Fruit fly (Drosophila melanogaster): Measurements from ENCODE around the gene slp2.

slp2 gene

DNA sequence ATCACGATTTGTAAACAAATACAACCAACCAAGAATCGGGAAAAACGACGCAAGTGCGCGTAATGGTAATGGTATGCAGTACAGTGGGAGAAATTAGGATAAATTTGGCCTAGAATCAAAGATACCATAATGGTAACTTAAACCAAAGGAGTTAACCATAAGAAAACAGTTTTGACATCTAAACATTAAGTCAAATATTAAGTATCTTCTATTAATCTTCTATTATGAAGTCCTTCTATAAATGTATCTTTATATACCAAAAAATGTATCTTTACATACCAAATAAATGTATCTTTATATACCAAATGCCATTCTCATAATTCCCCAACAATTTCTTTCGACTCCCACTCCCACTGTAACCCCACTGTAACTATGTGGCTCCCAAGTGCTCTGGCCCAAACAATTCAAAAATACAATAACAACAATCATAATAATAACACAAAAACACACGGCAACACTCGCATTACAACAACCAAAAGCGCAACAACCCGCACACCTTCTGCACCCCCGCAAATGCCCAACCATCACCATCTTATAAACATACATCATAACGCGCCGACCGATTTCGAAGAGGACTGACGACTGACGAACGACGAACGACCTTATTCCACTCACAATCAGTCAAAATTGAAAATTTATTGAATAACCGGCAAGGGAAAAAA, 19.0 kb downstream of the slp2 start (continued):
- TF ChIP-seq tin (GFP tag; optimal IDR thresholded peaks at IDR 0.05) (no peak), MTF-1 (GFP tag; optimal IDR thresholded peaks at IDR 0.05; ENCODE audit: borderline replicate concordance) (no peak), Pdp1 (GFP tag; optimal IDR thresholded peaks at IDR 0.05) (no peak), tio (GFP tag; optimal IDR thresholded peaks at IDR 0.05) (no peak), CG4360 (GFP tag; IDR thresholded peaks at IDR 0.05) (peak; percentile 72), klu (GFP tag; IDR thresholded peaks at IDR 0.05) (no peak), CG9797 (GFP tag; optimal IDR thresholded peaks at IDR 0.05) (no peak), CG3847 (GFP tag; IDR thresholded peaks at IDR 0.05) (no peak), CG7987 (GFP tag; optimal IDR thresholded peaks at IDR 0.05) (no peak), CG17361 (GFP tag; IDR thresholded peaks at IDR 0.05) (no peak), CG17385 (GFP tag; optimal IDR thresholded peaks at IDR 0.05) (peak; percentile 22), CG16813 (GFP tag; IDR thresholded peaks at IDR 0.05; ENCODE audit: partially characterized antibody) (no peak), CG13123 (GFP tag; optimal IDR thresholded peaks at IDR 0.05) (no peak), CG2712 (tag; optimal IDR thresholded peaks at IDR 0.05) (peak; percentile 40), bsh (GFP tag; optimal IDR thresholded peaks at IDR 0.05) (peak in 1 of 2 experiments; percentile 60), CG16815 (GFP tag; optimal IDR thresholded peaks at IDR 0.05) (no peak), CG8944 (GFP tag; optimal IDR thresholded peaks at IDR 0.05) (no peak), sug (tag; optimal IDR thresholded peaks at IDR 0.05) (no peak), CG10274 (GFP tag; optimal IDR thresholded peaks at IDR 0.05) (no peak), Oli (tag; optimal IDR thresholded peaks at IDR 0.05) (peak; percentile 39), phol (tag; optimal IDR thresholded peaks at IDR 0.05) (peak; percentile 53), org-1 (GFP tag; optimal IDR thresholded peaks at IDR 0.05) (no peak), Myb (GFP tag; optimal IDR thresholded peaks at IDR 0.05) (no peak), kay (GFP tag; optimal IDR thresholded peaks at IDR 0.05) (no peak), br (optimal IDR thresholded peaks at IDR 0.05) (no peak), Rfx (GFP tag; IDR thresholded peaks at IDR 0.05) (no peak), trh (GFP tag; optimal IDR thresholded peaks at IDR 0.05) (no peak), nerfin-1 (tag; optimal IDR thresholded peaks at IDR 0.05) (no peak), GATAe (GFP tag; conservative IDR thresholded peaks at IDR 0.05) (no peak), maf-S (GFP tag; optimal IDR thresholded peaks at IDR 0.05) (no peak), CG3281 (GFP tag; optimal IDR thresholded peaks at IDR 0.05) (no peak), slp2 (GFP tag; optimal IDR thresholded peaks at IDR 0.05) (no peak), CG8924 (tag; optimal IDR thresholded peaks at IDR 0.05) (peak; percentile 42), CG1233 (GFP tag; optimal IDR thresholded peaks at IDR 0.05) (no peak), croc (GFP tag; conservative IDR thresholded peaks at IDR 0.05) (no peak), dati (GFP tag; IDR thresholded peaks at IDR 0.05) (no peak), CG15696 (tag; optimal IDR thresholded peaks at IDR 0.05) (no peak), da (GFP tag; optimal IDR thresholded peaks at IDR 0.05) (no peak), Sox102F (GFP tag; optimal IDR thresholded peaks at IDR 0.05) (peak; percentile 43), CG11695 (GFP tag; IDR thresholded peaks at IDR 0.05) (no peak), stwl (tag; optimal IDR thresholded peaks at IDR 0.05) (no peak), mam (GFP tag; optimal IDR thresholded peaks at IDR 0.05) (no peak), fu2 (GFP tag; optimal IDR thresholded peaks at IDR 0.05) (no peak), CG13287 (GFP tag; IDR thresholded peaks at IDR 0.05; ENCODE audit: partially characterized antibody) (no peak), pita (GFP tag; optimal IDR thresholded peaks at IDR 0.05) (no peak), wek (GFP tag; optimal IDR thresholded peaks at IDR 0.05) (no peak), CG9876 (GFP tag; optimal IDR thresholded peaks at IDR 0.05) (no peak), BEAF-32 (GFP tag; optimal IDR thresholded peaks at IDR 0.05) (no peak), zfh2 (GFP tag; optimal IDR thresholded peaks at IDR 0.05) (no peak), CG6813 (GFP tag; optimal IDR thresholded peaks at IDR 0.05) (no peak), crc (GFP tag; optimal IDR thresholded peaks at IDR 0.05) (no peak)
